Worm (Caenorhabditis elegans) whole organism, L4 larva: ENCODE measurements around the gene R04B5.5.

Experiments
- egl-27 ChIP-seq: sonication (generic microtip); optimal IDR thresholded peaks from 3 replicates; lab custom pipeline; 2017; ENCODE audit warnings: missing biosample characterization, missing genetic modification reagents, missing genetic modification characterization
- nhr-28 ChIP-seq: fragments of 150-350 bp; optimal IDR thresholded peaks from 2 replicates; lab custom pipeline; 2014; ENCODE audit warnings: missing biosample characterization, missing genetic modification characterization

ce11 chrV:10064221-10064620 is 23.1 kb upstream of the R04B5.5 start, which contains the start of gene fipr-13:
- TF ChIP-seq nhr-28 (tag; lab: Kevin White, UChicago) (no peak), egl-27 (tag; lab: Kevin White, UChicago) (no peak)
